Worm (Caenorhabditis elegans) whole organism, L4 larva: ENCODE data around the gene D1044.4.

Experiments used
- F10B5.3 ChIP-seq: sonication (generic microtip); optimal IDR thresholded peaks from 2 replicates; lab custom pipeline; 2016; ENCODE audit warnings: mild to moderate bottlenecking, missing genetic modification characterization, missing compliant biosample characterization
- F26F4.8 ChIP-seq: fragments of 200-800 bp; sonication (Bioruptor generic); conservative IDR thresholded peaks from 2 replicates; pipeline ENCODE4 v1.3.6; 2022; ENCODE audit warnings: missing genetic modification characterization, missing compliant biosample characterization
- F37D6.2 ChIP-seq: sonication (generic microtip); optimal IDR thresholded peaks from 2 replicates; lab custom pipeline; 2016; ENCODE audit warnings: mild to moderate bottlenecking, missing genetic modification characterization, missing compliant biosample characterization
- R02D3.7 ChIP-seq: fragments of 150-350 bp; sonication (generic microtip); optimal IDR thresholded peaks from 3 replicates; lab custom pipeline; 2014; ENCODE audit warnings: missing biosample characterization, missing genetic modification characterization
- Y5F2A.4 ChIP-seq: fragments of 200-800 bp; sonication (Bioruptor generic); optimal IDR thresholded peaks from 2 replicates; lab custom pipeline; 2018; ENCODE audit warnings: mild to moderate bottlenecking, missing genetic modification characterization, missing compliant biosample characterization
- Y75B8A.6 ChIP-seq: fragments of 200-800 bp; sonication (Bioruptor generic); IDR thresholded peaks from 2 replicates; pipeline ENCODE4 v1.3.6; 2022; ENCODE audit warnings: missing genetic modification reagents, missing genetic modification characterization, missing compliant biosample characterization
- aha-1 ChIP-seq: fragments of 150-350 bp; peaks from one replicate; lab custom pipeline; 2014; ENCODE audit warnings: missing biosample characterization, missing genetic modification characterization
- aly-2 ChIP-seq: sonication (generic microtip); optimal IDR thresholded peaks from 2 replicates; lab custom pipeline; 2018; ENCODE audit warnings: missing biosample characterization, missing genetic modification characterization
- ama-1 ChIP-seq: fragments of 150-350 bp; optimal IDR thresholded peaks from 2 replicates; lab custom pipeline; 2014; ENCODE audit warnings: inconsistent platforms, mixed read lengths
- ceh-20 ChIP-seq: fragments of 200-800 bp; sonication (Bioruptor generic); IDR thresholded peaks from 2 replicates; pipeline ENCODE4 v1.3.6; 2022; ENCODE audit warnings: missing genetic modification reagents, missing genetic modification characterization, missing compliant biosample characterization
- ceh-44 ChIP-seq: fragments of 200-800 bp; sonication (Bioruptor generic); IDR thresholded peaks from 2 replicates; pipeline ENCODE4 v1.3.6; 2022; ENCODE audit warnings: missing genetic modification reagents, missing genetic modification characterization, missing compliant biosample characterization
- ceh-82 ChIP-seq: sonication (generic microtip); optimal IDR thresholded peaks from 2 replicates; lab custom pipeline; 2017; ENCODE audit warnings: missing biosample characterization, missing genetic modification characterization
- daf-8 ChIP-seq: fragments of 200-800 bp; sonication (Bioruptor generic); IDR thresholded peaks from 2 replicates; pipeline ENCODE4 v1.3.6; 2022; ENCODE audit warnings: missing genetic modification characterization, missing compliant biosample characterization
- dmd-8 ChIP-seq: fragments of 200-800 bp; sonication (Bioruptor generic); IDR thresholded peaks from 2 replicates; pipeline ENCODE4 v1.3.6; 2022; ENCODE audit warnings: missing genetic modification characterization, missing compliant biosample characterization
- dmd-9 ChIP-seq: fragments of 200-800 bp; sonication (Bioruptor generic); IDR thresholded peaks from 2 replicates; pipeline ENCODE4 v1.3.6; 2022; ENCODE audit warnings: missing genetic modification reagents, missing genetic modification characterization, missing compliant biosample characterization
- duxl-1 ChIP-seq: sonication (generic microtip); optimal IDR thresholded peaks from 2 replicates; lab custom pipeline; 2016; ENCODE audit warnings: mild to moderate bottlenecking, missing genetic modification characterization, moderate library complexity, missing compliant biosample characterization; ENCODE audit not compliant: poor library complexity
- egl-27 ChIP-seq: sonication (generic microtip); optimal IDR thresholded peaks from 3 replicates; lab custom pipeline; 2017; ENCODE audit warnings: missing biosample characterization, missing genetic modification reagents, missing genetic modification characterization
- egl-43 ChIP-seq: fragments of 200-800 bp; sonication (Bioruptor generic); IDR thresholded peaks from 2 replicates; pipeline ENCODE4 v1.3.6; 2022; ENCODE audit warnings: missing genetic modification reagents, missing genetic modification characterization, missing compliant biosample characterization
- fos-1 ChIP-seq: fragments of 150-350 bp; optimal IDR thresholded peaks from 2 replicates; lab custom pipeline; 2014; ENCODE audit warnings: missing biosample characterization, missing genetic modification characterization
- hif-1 ChIP-seq, 2 experiments: sonication (generic microtip); optimal IDR thresholded peaks; 2 replicates each; lab custom pipeline; 2016 to 2017; ENCODE audit warnings: missing compliant biosample characterization in 2 of 2, missing genetic modification characterization in 2 of 2, missing genetic modification reagents in 2 of 2, missing genotype in 2 of 2, mild to moderate bottlenecking in 1 of 2
- hlh-11 ChIP-seq: fragments of 200-800 bp; sonication (Bioruptor generic); optimal IDR thresholded peaks from 2 replicates; lab custom pipeline; 2018; ENCODE audit warnings: mild to moderate bottlenecking, missing genetic modification characterization, missing compliant biosample characterization
- lim-7 ChIP-seq: fragments of 200-800 bp; sonication (Bioruptor generic); IDR thresholded peaks from 2 replicates; pipeline ENCODE4 v1.3.6; 2022; ENCODE audit warnings: missing genetic modification characterization, missing compliant biosample characterization
- lin-29 ChIP-seq: fragments of 200-800 bp; sonication (Bioruptor generic); IDR thresholded peaks from 2 replicates; pipeline ENCODE4 v1.3.6; 2022; ENCODE audit warnings: missing genetic modification reagents, missing genetic modification characterization, missing compliant biosample characterization
- lin-38 ChIP-seq: fragments of 200-800 bp; sonication (Bioruptor generic); IDR thresholded peaks from 2 replicates; pipeline ENCODE4 v1.3.6; 2022; ENCODE audit warnings: missing genetic modification reagents, missing genetic modification characterization, missing compliant biosample characterization
- lin-39 ChIP-seq: fragments of 150-350 bp; optimal IDR thresholded peaks from 2 replicates; lab custom pipeline; 2014; ENCODE audit warnings: missing biosample characterization, missing genetic modification reagents, missing genetic modification characterization
- lir-3 ChIP-seq: sonication (generic microtip); optimal IDR thresholded peaks from 2 replicates; lab custom pipeline; 2016; ENCODE audit warnings: mild to moderate bottlenecking, missing genetic modification characterization, missing compliant biosample characterization
- madf-9 ChIP-seq: fragments of 200-800 bp; sonication (Bioruptor generic); conservative IDR thresholded peaks from 2 replicates; pipeline ENCODE4 v1.3.6; 2022; ENCODE audit warnings: missing genetic modification reagents, missing genetic modification characterization, missing compliant biosample characterization
- mdt-29 ChIP-seq: fragments of 200-800 bp; sonication (Bioruptor generic); IDR thresholded peaks from 2 replicates; pipeline ENCODE4 v1.3.6; 2022; ENCODE audit warnings: missing genetic modification reagents, missing genetic modification characterization, missing compliant biosample characterization
- mep-1 ChIP-seq: fragments of 150-350 bp; sonication (generic microtip); optimal IDR thresholded peaks from 3 replicates; lab custom pipeline; 2014; ENCODE audit warnings: missing biosample characterization, missing genetic modification characterization
- mxl-2 ChIP-seq: fragments of 200-800 bp; sonication (Bioruptor generic); conservative IDR thresholded peaks from 2 replicates; pipeline ENCODE4 v1.3.6; 2022; ENCODE audit warnings: missing genetic modification reagents, missing genetic modification characterization, missing compliant biosample characterization
- nhr-10 ChIP-seq: fragments of 150-350 bp; optimal IDR thresholded peaks from 2 replicates; lab custom pipeline; 2014; ENCODE audit warnings: missing biosample characterization, missing genetic modification characterization
- nhr-102 ChIP-seq: sonication (generic microtip); optimal IDR thresholded peaks from 2 replicates; lab custom pipeline; 2016; ENCODE audit warnings: mild to moderate bottlenecking, missing genetic modification characterization, moderate library complexity, missing compliant biosample characterization
- nhr-11 ChIP-seq: fragments of 150-350 bp; optimal IDR thresholded peaks from 2 replicates; lab custom pipeline; 2014; ENCODE audit warnings: missing biosample characterization, missing genetic modification characterization
- nhr-111 ChIP-seq: fragments of 200-800 bp; sonication (Bioruptor generic); optimal IDR thresholded peaks from 2 replicates; lab custom pipeline; 2018; ENCODE audit warnings: mild to moderate bottlenecking, missing genetic modification characterization, missing compliant biosample characterization
- nhr-237 ChIP-seq: sonication (generic microtip); optimal IDR thresholded peaks from 2 replicates; lab custom pipeline; 2017; ENCODE audit warnings: missing biosample characterization, missing genetic modification characterization
- nhr-25 ChIP-seq: sonication (generic microtip); optimal IDR thresholded peaks from 2 replicates; lab custom pipeline; 2017; ENCODE audit warnings: missing genetic modification characterization, mild to moderate bottlenecking, missing compliant biosample characterization, antibody characterized with exemption, moderate library complexity, borderline replicate concordance; ENCODE audit not compliant: insufficient read depth
- nhr-28 ChIP-seq: fragments of 150-350 bp; optimal IDR thresholded peaks from 2 replicates; lab custom pipeline; 2014; ENCODE audit warnings: missing biosample characterization, missing genetic modification characterization
- nhr-41 ChIP-seq: fragments of 200-800 bp; sonication (Bioruptor generic); IDR thresholded peaks from 2 replicates; pipeline ENCODE4 v1.3.6; 2022; ENCODE audit warnings: missing genetic modification reagents, missing genetic modification characterization, missing compliant biosample characterization
- nhr-76 ChIP-seq: fragments of 150-350 bp; optimal IDR thresholded peaks from 2 replicates; lab custom pipeline; 2014; ENCODE audit warnings: missing biosample characterization, missing genetic modification characterization
- pqm-1 ChIP-seq: sonication (generic microtip); optimal IDR thresholded peaks from 2 replicates; lab custom pipeline; 2017; ENCODE audit warnings: missing biosample characterization, missing genetic modification characterization
- rbr-2 ChIP-seq: sonication (generic microtip); optimal IDR thresholded peaks from 2 replicates; lab custom pipeline; 2016; ENCODE audit warnings: missing genotype, missing genetic modification characterization, missing compliant biosample characterization
- sdz-12 ChIP-seq: fragments of 200-800 bp; sonication (Bioruptor generic); optimal IDR thresholded peaks from 2 replicates; lab custom pipeline; 2018; ENCODE audit warnings: mild to moderate bottlenecking, missing genetic modification characterization, missing compliant biosample characterization
- set-16 ChIP-seq: fragments of 200-800 bp; sonication (Bioruptor generic); IDR thresholded peaks from 2 replicates; pipeline ENCODE4 v1.3.6; 2022; ENCODE audit warnings: missing genetic modification reagents, missing genetic modification characterization, missing compliant biosample characterization
- skn-1 ChIP-seq: fragments of 150-350 bp; optimal IDR thresholded peaks from 2 replicates; lab custom pipeline; 2014; ENCODE audit warnings: missing biosample characterization, missing genetic modification characterization
- spr-1 ChIP-seq: sonication (generic microtip); optimal IDR thresholded peaks from 2 replicates; lab custom pipeline; 2016; ENCODE audit warnings: mild to moderate bottlenecking, missing genetic modification characterization, missing compliant biosample characterization
- spr-3 ChIP-seq: fragments of 200-800 bp; sonication (Bioruptor generic); optimal IDR thresholded peaks from 2 replicates; lab custom pipeline; 2018; ENCODE audit warnings: mild to moderate bottlenecking, missing genetic modification characterization, missing compliant biosample characterization
- tag-97 ChIP-seq: fragments of 200-800 bp; sonication (Bioruptor generic); IDR thresholded peaks from 2 replicates; pipeline ENCODE4 v1.3.6; 2022; ENCODE audit warnings: missing genetic modification characterization, missing compliant biosample characterization
- tra-1 ChIP-seq: fragments of 200-800 bp; sonication (Bioruptor generic); IDR thresholded peaks from 2 replicates; pipeline ENCODE4 v1.3.6; 2022; ENCODE audit warnings: missing genetic modification reagents, missing genetic modification characterization, missing compliant biosample characterization
- zfp-3 ChIP-seq: fragments of 200-800 bp; sonication (Bioruptor generic); conservative IDR thresholded peaks from 2 replicates; pipeline ENCODE4 v1.3.6; 2022; ENCODE audit warnings: missing genetic modification reagents, missing genetic modification characterization, missing compliant biosample characterization
- zip-11 ChIP-seq: fragments of 200-800 bp; sonication (Bioruptor generic); IDR thresholded peaks from 2 replicates; pipeline ENCODE4 v1.3.6; 2022; ENCODE audit warnings: missing genetic modification characterization, missing compliant biosample characterization
- zip-2 ChIP-seq: fragments of 150-350 bp; optimal IDR thresholded peaks from 2 replicates; lab custom pipeline; 2014; ENCODE audit warnings: missing biosample characterization, missing genetic modification characterization
- ztf-7 ChIP-seq: fragments of 150-350 bp; optimal IDR thresholded peaks from 2 replicates; lab custom pipeline; 2014; ENCODE audit warnings: missing biosample characterization, missing genetic modification characterization

D1044.4 gene

ce11 chrIII:5554884-5555500, 33.2 kb upstream of the D1044.4 start, which contains the start of the genes nmad-1 and hach-1 (continued):
- TF ChIP-seq hif-1 (tag; optimal IDR thresholded peaks at IDR 0.05; lab: Kevin White, UChicago) (peak in 1 of 2 experiments; percentile 67), tra-1 (no peak), nhr-76 (tag; lab: Kevin White, UChicago) (no peak), tag-97 (GFP tag; lab: Robert Waterston, UW) (no peak), nhr-28 (tag; lab: Kevin White, UChicago) (peak; percentile 27), lir-3 (tag; lab: Kevin White, UChicago) (no peak), mxl-2 (GFP tag; lab: Robert Waterston, UW) (no peak), nhr-10 (tag; lab: Kevin White, UChicago) (peak; percentile 42), nhr-41 (GFP tag; lab: Robert Waterston, UW) (no peak), nhr-111 (no peak), egl-27 (no peak), fos-1 (tag; lab: Kevin White, UChicago) (no peak), set-16 (no peak), daf-8 (GFP tag; lab: Robert Waterston, UW) (no peak), ceh-20 (GFP tag; lab: Robert Waterston, UW) (peak; percentile 59; the same call in 1 of the 2 replicates), mep-1 (tag; lab: Kevin White, UChicago) (peak; percentile 87), spr-1 (tag; lab: Kevin White, UChicago) (peak; percentile 34), zip-11 (GFP tag; lab: Robert Waterston, UW) (no peak), spr-3 (no peak), F10B5.3 (peak; percentile 14), madf-9 (0 out of 2 replicates have a peak, but pooled peaks have one; percentile 34), lin-29 (GFP tag; lab: Robert Waterston, UW) (no peak), mdt-29 (no peak), F37D6.2 (tag; lab: Kevin White, UChicago) (peak; percentile 26), dmd-9 (GFP tag; lab: Robert Waterston, UW) (no peak), F26F4.8 (GFP tag; lab: Robert Waterston, UW) (no peak), ama-1 (lab: Kevin White, UChicago) (no peak), ceh-82 (tag; lab: Kevin White, UChicago) (no peak), egl-43 (0 out of 2 replicates have a peak, but pooled peaks have one; percentile 57), pqm-1 (no peak), aly-2 (tag; lab: Kevin White, UChicago) (no peak), skn-1 (tag; lab: Kevin White, UChicago) (no peak), hlh-11 (tag; lab: Kevin White, UChicago) (peak; percentile 67), ztf-7 (tag; lab: Kevin White, UChicago) (no peak), Y75B8A.6 (GFP tag; lab: Robert Waterston, UW) (no peak), lin-39 (tag; lab: Kevin White, UChicago) (no peak), lim-7 (GFP tag; lab: Robert Waterston, UW) (no peak), rbr-2 (tag; lab: Kevin White, UChicago) (peak; percentile 75), nhr-11 (tag; lab: Kevin White, UChicago) (no peak), ceh-44 (GFP tag; lab: Robert Waterston, UW) (no peak), dmd-8 (no peak), zfp-3 (GFP tag; lab: Robert Waterston, UW) (no peak), duxl-1 (peak; percentile 89), nhr-237 (no peak), sdz-12 (no peak), lin-38 (peak; percentile 79), R02D3.7 (tag; lab: Kevin White, UChicago) (no peak), zip-2 (tag; lab: Kevin White, UChicago) (no peak), Y5F2A.4 (GFP tag; lab: Kevin White, UChicago) (no peak), nhr-25 (no peak), aha-1 (tag; lab: Kevin White, UChicago) (no peak), nhr-102 (tag; lab: Kevin White, UChicago) (peak; percentile 68)
